Worm (Caenorhabditis elegans): Measurements from ENCODE around the gene F54H12.5.
"Not testable (repeated sequence)": the region's sequence is repeated elsewhere in the genome, so short reads cannot be mapped to it uniquely, and the experiment has no call there.

F54H12.5 gene

ce11 chrIII:7964281-7964680 lies 7.7 kb downstream of the F54H12.5 start, which contains the start of gene F54H12.2:
F54H12.2 (plus strand) TSS chrIII:7964581.
- TF ChIP-seq unc-39 (tag; optimal IDR thresholded peaks at IDR 0.05); nhr-12 (tag; optimal IDR thresholded peaks at IDR 0.05); bed-3 (GFP tag; optimal IDR thresholded peaks at IDR 0.05): not testable (repeated sequence)

ce11 chrIII:7962641-7963040 lies 9.3 kb downstream of the F54H12.5 start, which contains the start of gene F54H12.4:
F54H12.4 (minus strand) TSS chrIII:7962741.
- not testable (repeated sequence) for TF ChIP-seq mab-5 (tag; optimal IDR thresholded peaks at IDR 0.05); unc-39 (tag; optimal IDR thresholded peaks at IDR 0.05); lin-32 (GFP tag; optimal IDR thresholded peaks at IDR 0.05)

- TF ChIP-seq cnd-1, sptf-1, nhr-237 (tag; optimal IDR thresholded peaks at IDR 0.05): not testable (repeated sequence)
These were observed 12.9 kb downstream of the F54H12.5 start, which contains the start of gene F54H12.10 for ce11 chrIII:7958922-7959609. F54H12.10 (minus strand) TSS chrIII:7958972.

ce11 chrIII:7958085-7958484 lies 13.9 kb downstream of the F54H12.5 start, which contains the start of gene C29E4.11:
C29E4.11 (minus strand) TSS chrIII:7958114.
- TF ChIP-seq ztf-11 (tag; optimal IDR thresholded peaks at IDR 0.05) (no peak), sptf-1 (tag; optimal IDR thresholded peaks at IDR 0.05) (no peak), mls-2 (tag; optimal IDR thresholded peaks at IDR 0.05) (no peak), ces-1 (GFP tag; optimal IDR thresholded peaks at IDR 0.05) (peak; percentile 42), bed-3 (GFP tag; optimal IDR thresholded peaks at IDR 0.05) (no peak), pha-4 (tag; optimal IDR thresholded peaks at IDR 0.05) (peak; percentile 33), mab-5 (tag; optimal IDR thresholded peaks at IDR 0.05) (no peak), sem-2 (GFP tag; optimal IDR thresholded peaks at IDR 0.05) (no peak), lin-32 (GFP tag; optimal IDR thresholded peaks at IDR 0.05) (no peak)

- TF ChIP-seq sptf-1 (tag; optimal IDR thresholded peaks at IDR 0.05) (no peak), ham-2 (GFP tag; optimal IDR thresholded peaks at IDR 0.05) (no peak), unc-62 (GFP tag; optimal IDR thresholded peaks at IDR 0.05) (no peak), nhr-76 (tag; optimal IDR thresholded peaks at IDR 0.05) (no peak)
These were observed 15.0 kb downstream of the F54H12.5 start, which contains the start of gene C29E4.9 for ce11 chrIII:7956965-7957364. C29E4.9 (minus strand) TSS chrIII:7957065.

- TF ChIP-seq hlh-1 (tag; optimal IDR thresholded peaks at IDR 0.05) (no peak), ceh-39 (tag; optimal IDR thresholded peaks at IDR 0.05) (no peak), unc-62 (GFP tag; optimal IDR thresholded peaks at IDR 0.05) (no peak), cnd-1 (tag; optimal IDR thresholded peaks at IDR 0.05) (no peak), lin-13 (tag; optimal IDR thresholded peaks at IDR 0.05) (no peak), nhr-28 (tag; optimal IDR thresholded peaks at IDR 0.05) (no peak), pha-4 (tag; optimal IDR thresholded peaks at IDR 0.05) (no peak), nhr-76 (tag; optimal IDR thresholded peaks at IDR 0.05) (no peak), elt-3 (tag; optimal IDR thresholded peaks at IDR 0.05) (no peak), ceh-83 (GFP tag; optimal IDR thresholded peaks at IDR 0.05) (no peak)
These were observed 18.8 kb downstream of the F54H12.5 start, which contains the start of gene let-754 for ce11 chrIII:7953208-7953607. let-754 (minus strand) TSS chrIII:7953308.

- TF ChIP-seq tbx-8 (GFP tag; optimal IDR thresholded peaks at IDR 0.05) = no peak
- peak; percentile 24 for TF ChIP-seq lsy-2 (tag; optimal IDR thresholded peaks at IDR 0.05)
- no peak for TF ChIP-seq unc-120 (tag; optimal IDR thresholded peaks at IDR 0.05; ENCODE audit: poor library complexity, severe bottlenecking)
- no peak for TF ChIP-seq zip-8 (tag; optimal IDR thresholded peaks at IDR 0.05)
- no peak for TF ChIP-seq snpc-4 (tag; optimal IDR thresholded peaks at IDR 0.05)
- TF ChIP-seq sem-2 (GFP tag; optimal IDR thresholded peaks at IDR 0.05) = no peak
- no peak for TF ChIP-seq drap-1 (GFP tag; optimal IDR thresholded peaks at IDR 0.05)
- peak; percentile 14 for TF ChIP-seq mep-1 (tag; optimal IDR thresholded peaks at IDR 0.05)
- TF ChIP-seq ces-1 (GFP tag; optimal IDR thresholded peaks at IDR 0.05) = no peak
These were observed 19.7 kb downstream of the F54H12.5 start, which contains the start of gene C29E4.15 for ce11 chrIII:7952077-7952765. C29E4.15 (plus strand) TSS chrIII:7952623.

Measured in whole organism, mixed stage, embryonic.